Fruit fly (Drosophila melanogaster): ENCODE measurements around the gene c11.1.
A peak's percentile ranks its signal among the peaks of the same experiment; 100 is the strongest.

Gene c11.1

DNA sequence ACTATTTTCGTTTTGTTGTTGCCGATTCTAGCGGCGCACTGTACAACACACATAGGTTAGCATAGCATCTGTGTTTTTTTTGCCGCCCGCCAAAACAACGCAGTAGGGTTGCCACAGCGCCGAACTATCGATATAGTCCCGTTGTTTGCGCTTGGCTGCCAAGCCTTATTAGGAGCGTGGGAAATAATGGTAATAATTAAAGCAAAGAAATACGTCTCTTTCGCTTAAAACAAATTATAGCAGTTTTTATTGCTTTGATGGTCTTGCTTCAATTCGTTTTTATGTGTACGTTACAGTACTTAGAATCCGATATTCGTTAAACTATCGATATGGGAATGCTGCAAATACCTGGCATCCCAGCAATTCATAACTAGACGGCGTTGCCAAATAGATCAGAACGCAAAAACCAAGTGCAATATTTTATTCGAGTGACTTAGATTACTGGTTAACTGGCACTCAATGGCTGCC is 39.5 kb downstream of the c11.1 start, which contains the start of the genes mxc and Larp7 (continued):
- TF ChIP-seq CG14710 (tag; optimal IDR thresholded peaks at IDR 0.05): peak; percentile 80
- peak; percentile 34 for TF ChIP-seq CG1602 (GFP tag; optimal IDR thresholded peaks at IDR 0.05)
- peak; percentile 40 for TF ChIP-seq Mes4 (GFP tag; optimal IDR thresholded peaks at IDR 0.05)
- peak; percentile 53 for TF ChIP-seq CG9797 (GFP tag; optimal IDR thresholded peaks at IDR 0.05)
- TF ChIP-seq CG12104 (GFP tag; optimal IDR thresholded peaks at IDR 0.05): peak; percentile 35
- TF ChIP-seq cato (GFP tag; optimal IDR thresholded peaks at IDR 0.05; ENCODE audit: borderline replicate concordance): peak; percentile 18
- no peak for TF ChIP-seq ken (GFP tag; IDR thresholded peaks at IDR 0.05)
- TF ChIP-seq HLH3B (GFP tag; IDR thresholded peaks at IDR 0.05): no peak; the same call in 1 of the 2 replicates
- TF ChIP-seq slp2 (GFP tag; optimal IDR thresholded peaks at IDR 0.05): peak; percentile 57
- no peak for TF ChIP-seq CG32767 (GFP tag; IDR thresholded peaks at IDR 0.05)
- TF ChIP-seq CG14441 (GFP tag; IDR thresholded peaks at IDR 0.05): peak; percentile 52; the same call in 1 of the 2 replicates
- no peak for TF ChIP-seq CG12769 (tag; optimal IDR thresholded peaks at IDR 0.05)
- no peak for TF ChIP-seq z (GFP tag; IDR thresholded peaks at IDR 0.05)
- TF ChIP-seq CG13894 (tag; optimal IDR thresholded peaks at IDR 0.05): no peak
- peak; percentile 33 for TF ChIP-seq CG16863 (GFP tag; optimal IDR thresholded peaks at IDR 0.05)
- TF ChIP-seq Ssrp (tag; optimal IDR thresholded peaks at IDR 0.05): peak; percentile 59
- peak; percentile 38; the same call in 1 of the 2 replicates for TF ChIP-seq rib (GFP tag; IDR thresholded peaks at IDR 0.05)
- no peak for TF ChIP-seq CG1529 (GFP tag; optimal IDR thresholded peaks at IDR 0.05)
- peak; percentile 91 for TF ChIP-seq row (GFP tag; IDR thresholded peaks at IDR 0.05)
- peak; percentile 66 for TF ChIP-seq Abd-B (GFP tag; optimal IDR thresholded peaks at IDR 0.05)
- peak; percentile 91 for TF ChIP-seq CG16813 (GFP tag; IDR thresholded peaks at IDR 0.05; ENCODE audit: partially characterized antibody)
- no peak for TF ChIP-seq jing (GFP tag; optimal IDR thresholded peaks at IDR 0.05)
- TF ChIP-seq pum (GFP tag; optimal IDR thresholded peaks at IDR 0.05): peak; percentile 63
- peak; percentile 71; the same call in 2 of the 3 replicates for TF ChIP-seq Opbp (GFP tag; IDR thresholded peaks at IDR 0.05; ENCODE audit: partially characterized antibody)
- peak; percentile 64; the same call in 1 of the 2 replicates for TF ChIP-seq CG32532 (GFP tag; IDR thresholded peaks at IDR 0.05)
- 0 out of 2 replicates have a peak, but pooled peaks have one; percentile 28 for TF ChIP-seq Taf1 (GFP tag; IDR thresholded peaks at IDR 0.05)
- TF ChIP-seq salm (tag; optimal IDR thresholded peaks at IDR 0.05): no peak
- TF ChIP-seq hbn (GFP tag; IDR thresholded peaks at IDR 0.05; ENCODE audit: partially characterized antibody): peak; percentile 86
- TF ChIP-seq Optix (GFP tag; IDR thresholded peaks at IDR 0.05): peak; percentile 32; the same call in 1 of the 3 replicates
- peak; percentile 66 to 73 for TF ChIP-seq dpn (GFP tag; optimal IDR thresholded peaks at IDR 0.05)
- TF ChIP-seq CG17612 (GFP tag; IDR thresholded peaks at IDR 0.05): no peak
- TF ChIP-seq CG14667 (GFP tag; IDR thresholded peaks at IDR 0.05): 0 out of 2 replicates have a peak, but pooled peaks have one; percentile 6
- TF ChIP-seq MESR4 (GFP tag; optimal IDR thresholded peaks at IDR 0.05): no peak
- TF ChIP-seq tgo (GFP tag; IDR thresholded peaks at IDR 0.05): peak; percentile 45
- peak; percentile 43 for TF ChIP-seq CG1792 (GFP tag; optimal IDR thresholded peaks at IDR 0.05)
- no peak for TF ChIP-seq CG2202 (tag; optimal IDR thresholded peaks at IDR 0.05)
- no peak for TF ChIP-seq wdn (GFP tag; IDR thresholded peaks at IDR 0.05)
- peak; percentile 4 for TF ChIP-seq tup (GFP tag; optimal IDR thresholded peaks at IDR 0.05)
- peak; percentile 80 for TF ChIP-seq CG14860 (GFP tag; IDR thresholded peaks at IDR 0.05; ENCODE audit: partially characterized antibody)
- TF ChIP-seq CG7357 (GFP tag; IDR thresholded peaks at IDR 0.05): peak; percentile 60; the same call in 1 of the 3 replicates
- TF ChIP-seq Scr (GFP tag; IDR thresholded peaks at IDR 0.05; ENCODE audit: partially characterized antibody): peak; percentile 93
- peak; percentile 42 for TF ChIP-seq CG8089 (GFP tag; optimal IDR thresholded peaks at IDR 0.05)
- peak; percentile 61 for TF ChIP-seq CG9727 (GFP tag; optimal IDR thresholded peaks at IDR 0.05)
- TF ChIP-seq insv (GFP tag; optimal IDR thresholded peaks at IDR 0.05): peak in 1 of 2 experiments; percentile 63
- peak; percentile 92 for TF ChIP-seq unc-4 (GFP tag; IDR thresholded peaks at IDR 0.05; ENCODE audit: partially characterized antibody)
- no peak for TF ChIP-seq yki (optimal IDR thresholded peaks at IDR 0.05)
- peak; percentile 82 for TF ChIP-seq CG2120 (GFP tag; optimal IDR thresholded peaks at IDR 0.05)
- peak; percentile 67 for TF ChIP-seq Hr3 (GFP tag; optimal IDR thresholded peaks at IDR 0.05)
- peak; percentile 72 for TF ChIP-seq E2f1 (GFP tag; IDR thresholded peaks at IDR 0.05)
- peak; percentile 0 for TF ChIP-seq pb (GFP tag; optimal IDR thresholded peaks at IDR 0.05)

Measured in whole organism, embryonic.